Worm (Caenorhabditis elegans) whole organism, L2 larva: ENCODE measurements around the gene C08F11.17.

Source experiments
- mbf-1 ChIP-seq: sonication (generic microtip); optimal IDR thresholded peaks from 2 replicates; lab custom pipeline; 2017; ENCODE audit warnings: missing biosample characterization, missing genetic modification characterization
- unc-62 ChIP-seq: fragments of 150-350 bp; optimal IDR thresholded peaks from 2 replicates; lab custom pipeline; 2014; ENCODE audit warnings: missing biosample characterization, missing genetic modification reagents, missing genetic modification characterization

- TF ChIP-seq unc-62 = no peak
- no peak for TF ChIP-seq mbf-1 (tag; lab: Kevin White, UChicago)
Observed at ce11 chrIV:13665073-13665472, 14.9 kb upstream of the C08F11.17 start.
